Worm (Caenorhabditis elegans): Measurements from ENCODE around the gene C09H10.4.

ce11 chrII:11092413-11092812 lies 7.5 kb upstream of the C09H10.4 start, which contains the start of gene rpl-42:
- no peak for TF ChIP-seq efl-1 (optimal IDR thresholded peaks at IDR 0.05)
- TF ChIP-seq efl-1 (GFP tag; optimal IDR thresholded peaks at IDR 0.05 in 1 of 2), result no peak
- no peak for TF ChIP-seq aly-2 (tag; optimal IDR thresholded peaks at IDR 0.05)
- no peak for TF ChIP-seq irx-1 (tag; optimal IDR thresholded peaks at IDR 0.05)
- TF ChIP-seq ceh-88 (GFP tag; IDR thresholded peaks at IDR 0.05), result no peak
- no peak for TF ChIP-seq snpc-4 (tag; optimal IDR thresholded peaks at IDR 0.05)
- no peak for TF ChIP-seq unc-62 (GFP tag; optimal IDR thresholded peaks at IDR 0.05)
- no peak for TF ChIP-seq hlh-17 (GFP tag; optimal IDR thresholded peaks at IDR 0.05; ENCODE audit: borderline replicate concordance)
- TF ChIP-seq egl-27 (tag; optimal IDR thresholded peaks at IDR 0.05), result no peak
- no peak for TF ChIP-seq ama-1 (optimal IDR thresholded peaks at IDR 0.05)
- no peak for TF ChIP-seq lsy-2 (tag; optimal IDR thresholded peaks at IDR 0.05)
- no peak for TF ChIP-seq nhr-28 (tag; optimal IDR thresholded peaks at IDR 0.05)

All from whole organism, L1 larva.